Worm (Caenorhabditis elegans) whole organism, dauer: ENCODE data around the gene afmd-1.

Experiments used
- unc-62 ChIP-seq: sonication (generic microtip); optimal IDR thresholded peaks from 2 replicates; lab custom pipeline; 2017; ENCODE audit warnings: missing biosample characterization, missing genetic modification reagents, missing genetic modification characterization

afmd-1 gene

ce11 chrIV:7276661-7277060 is 32.6 kb downstream of the afmd-1 start, which contains the start of gene C06E4.2:
Gene C06E4.2, plus strand, starts transcription at chrIV:7276961.
- no peak for TF ChIP-seq unc-62

ce11 chrIV:7282957-7283356 is 38.9 kb downstream of the afmd-1 start, which contains the start of gene C06E4.1:
Gene C06E4.1, plus strand, starts transcription at chrIV:7283257.
- no peak for TF ChIP-seq unc-62

ce11 chrIV:7285839-7286238 is 41.8 kb downstream of the afmd-1 start, which contains the start of gene C06E4.8:
Gene C06E4.8, minus strand, starts transcription at chrIV:7285875.
- TF ChIP-seq unc-62 = no peak

ce11 chrIV:7287474-7287873 is 43.4 kb downstream of the afmd-1 start, which contains the start of gene F42C5.3:
Gene F42C5.3, minus strand, starts transcription at chrIV:7287574.
- TF ChIP-seq unc-62 = no peak

ce11 chrIV:7291066-7291465 is 47.0 kb downstream of the afmd-1 start:
- no peak for TF ChIP-seq unc-62

ce11 chrIV:7291957-7292356 is 47.9 kb downstream of the afmd-1 start, which contains the start of gene F42C5.4:
Gene F42C5.4, minus strand, starts transcription at chrIV:7292127.
- TF ChIP-seq unc-62 = no peak

- no peak for TF ChIP-seq unc-62
These were observed 50.1 kb downstream of the afmd-1 start, which contains the start of gene F42C5.5 for ce11 chrIV:7294121-7294520. Gene F42C5.5, minus strand, starts transcription at chrIV:7294221.
